Worm (Caenorhabditis elegans): ENCODE measurements around the gene Y17G7B.17.

DNA sequence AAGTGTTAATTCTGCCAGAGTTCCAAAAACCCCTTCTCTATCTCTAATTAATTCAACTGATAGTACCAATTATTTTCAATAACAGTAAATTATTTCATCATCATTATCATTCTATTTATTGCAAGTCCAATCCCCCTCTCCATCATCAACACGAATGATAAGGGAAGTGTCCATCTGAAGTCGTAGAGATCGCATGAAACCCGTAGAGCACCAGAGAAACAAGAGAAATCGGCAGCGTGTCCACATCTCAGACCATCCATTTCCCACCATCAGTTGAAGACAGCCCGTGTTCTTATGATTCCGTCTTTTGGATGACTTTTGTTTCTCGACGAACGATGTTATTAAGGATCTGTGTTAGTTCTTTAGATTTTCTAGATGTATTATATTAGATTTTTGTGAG, 46.3 kb downstream of the Y17G7B.17 start:
- no peak for TF ChIP-seq pag-3 (tag; optimal IDR thresholded peaks at IDR 0.05; ENCODE audit: borderline replicate concordance, insufficient read depth)
- TF ChIP-seq elt-3 (tag; optimal IDR thresholded peaks at IDR 0.05) = peak in 4 of 6 experiments; percentile 76 to 95 (median 88)
- no peak for TF ChIP-seq fos-1 (tag; optimal IDR thresholded peaks at IDR 0.05)
- no peak for TF ChIP-seq nhr-28 (tag; optimal IDR thresholded peaks at IDR 0.05)
- TF ChIP-seq lin-39 (tag; optimal IDR thresholded peaks at IDR 0.05) = no peak

Measured in whole organism, L1 larva.